Worm (Caenorhabditis elegans): ENCODE data around the gene Y39H10B.3.

DNA sequence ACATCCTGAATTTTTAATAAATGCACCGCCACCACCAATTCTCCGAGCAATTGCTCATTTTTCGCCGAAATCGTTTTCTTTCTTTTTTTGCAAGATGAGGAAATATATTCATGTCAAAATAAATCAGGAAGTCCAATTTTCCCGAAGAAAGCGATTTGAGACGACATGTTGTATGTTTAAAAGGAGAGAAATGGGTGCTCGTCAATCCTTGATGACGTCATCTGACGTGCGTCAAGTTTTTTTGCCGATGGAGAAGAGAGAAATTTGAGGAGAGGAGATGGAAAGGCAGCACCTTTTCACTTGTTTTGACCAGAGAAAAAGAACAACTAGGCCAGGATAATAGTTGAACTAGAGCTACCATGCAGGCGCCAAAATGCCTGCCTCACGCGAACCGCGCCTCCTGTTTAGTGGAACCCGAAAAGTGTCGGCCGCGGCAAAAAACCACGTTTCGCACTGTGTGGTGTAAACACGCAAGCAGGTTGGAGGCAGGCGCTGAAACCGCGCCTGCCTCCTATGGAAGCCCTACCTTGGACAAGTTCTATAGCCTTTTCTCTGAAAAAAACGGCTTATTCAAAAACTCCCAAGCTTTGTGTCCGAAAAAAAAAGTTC is 45.8 kb downstream of the Y39H10B.3 start:
- TF ChIP-seq egl-13 (tag; optimal IDR thresholded peaks at IDR 0.05): peak; percentile 62
- TF ChIP-seq unc-130 (tag; optimal IDR thresholded peaks at IDR 0.05): no peak
- no peak for TF ChIP-seq ceh-88 (GFP tag; IDR thresholded peaks at IDR 0.05)
- peak; percentile 24 for TF ChIP-seq mep-1 (tag; optimal IDR thresholded peaks at IDR 0.05)
- TF ChIP-seq fos-1 (tag; optimal IDR thresholded peaks at IDR 0.05): no peak

Data from whole organism, L1 larva.